Worm (Caenorhabditis elegans) whole organism, L1 larva: Measurements from ENCODE around the gene ugt-64.

Experiments
- F16B12.6 ChIP-seq: fragments of 150-350 bp; optimal IDR thresholded peaks from 2 replicates; lab custom pipeline; 2014; ENCODE audit warnings: missing biosample characterization, missing genetic modification characterization
- egl-27 ChIP-seq, 2 experiments: fragments of 150-350 bp in 1 of 2; sonication (generic microtip); optimal IDR thresholded peaks; 3 replicates each; lab custom pipeline; 2017 to 2018; ENCODE audit warnings: missing biosample characterization in 2 of 2, missing genetic modification characterization in 2 of 2, missing genetic modification reagents in 2 of 2
- sox-4 ChIP-seq: sonication (generic microtip); optimal IDR thresholded peaks from 2 replicates; lab custom pipeline; 2016; ENCODE audit warnings: missing genetic modification characterization, missing compliant biosample characterization
- ztf-11 ChIP-seq, 2 experiments: sonication (generic microtip); optimal IDR thresholded peaks; 2 replicates each; lab custom pipeline; 2016 to 2017; ENCODE audit warnings: missing genetic modification characterization in 2 of 2, missing biosample characterization in 1 of 2, missing compliant biosample characterization in 1 of 2
- ztf-4 ChIP-seq: fragments of 150-350 bp; optimal IDR thresholded peaks from 2 replicates; lab custom pipeline; 2014; ENCODE audit warnings: missing biosample characterization, missing genetic modification characterization

- no peak for TF ChIP-seq sox-4 (tag; lab: Kevin White, UChicago)
- TF ChIP-seq F16B12.6 (tag; lab: Kevin White, UChicago) = no peak
- no peak for TF ChIP-seq ztf-4
- no peak for TF ChIP-seq ztf-11 (tag; optimal IDR thresholded peaks at IDR 0.05; lab: Kevin White, UChicago)
- TF ChIP-seq egl-27 (tag; optimal IDR thresholded peaks at IDR 0.05; lab: Kevin White, UChicago) = no peak
Observed at ce11 chrV:3496880-3497279, 9.3 kb downstream of the ugt-64 start, which contains the start of gene C07G3.15.
